Fruit fly (Drosophila melanogaster) whole organism, prepupa: ENCODE data around the gene CG17292.

Experiments
- CG6276 ChIP-seq: fragments of 200-800 bp; sonication (Bioruptor generic); optimal IDR thresholded peaks from 2 replicates; lab custom pipeline; 2017; ENCODE audit warnings: missing biosample characterization, mild to moderate bottlenecking, missing genetic modification characterization
- CG8319 ChIP-seq: fragments of 200-800 bp; sonication (Bioruptor generic); optimal IDR thresholded peaks from 3 replicates; lab custom pipeline; 2016; ENCODE audit warnings: missing biosample characterization, missing genetic modification characterization
- Ets21C ChIP-seq: fragments of 200-800 bp; sonication (Bioruptor generic); optimal IDR thresholded peaks from 3 replicates; lab custom pipeline; 2016; ENCODE audit warnings: missing biosample characterization, missing genetic modification characterization
- Lpt ChIP-seq: fragments of 200-800 bp; sonication (Bioruptor generic); optimal IDR thresholded peaks from 3 replicates; lab custom pipeline; 2016; ENCODE audit warnings: missing biosample characterization, missing genetic modification characterization
- Sox15 ChIP-seq: fragments of 200-800 bp; sonication (Bioruptor generic); optimal IDR thresholded peaks from 3 replicates; lab custom pipeline; 2016; ENCODE audit warnings: missing biosample characterization, missing genetic modification characterization
- fd59A ChIP-seq: fragments of 200-800 bp; sonication (Bioruptor generic); optimal IDR thresholded peaks from 2 replicates; lab custom pipeline; 2017; ENCODE audit warnings: missing biosample characterization, mild to moderate bottlenecking, missing genetic modification characterization, missing genetic modification reagents

DNA sequence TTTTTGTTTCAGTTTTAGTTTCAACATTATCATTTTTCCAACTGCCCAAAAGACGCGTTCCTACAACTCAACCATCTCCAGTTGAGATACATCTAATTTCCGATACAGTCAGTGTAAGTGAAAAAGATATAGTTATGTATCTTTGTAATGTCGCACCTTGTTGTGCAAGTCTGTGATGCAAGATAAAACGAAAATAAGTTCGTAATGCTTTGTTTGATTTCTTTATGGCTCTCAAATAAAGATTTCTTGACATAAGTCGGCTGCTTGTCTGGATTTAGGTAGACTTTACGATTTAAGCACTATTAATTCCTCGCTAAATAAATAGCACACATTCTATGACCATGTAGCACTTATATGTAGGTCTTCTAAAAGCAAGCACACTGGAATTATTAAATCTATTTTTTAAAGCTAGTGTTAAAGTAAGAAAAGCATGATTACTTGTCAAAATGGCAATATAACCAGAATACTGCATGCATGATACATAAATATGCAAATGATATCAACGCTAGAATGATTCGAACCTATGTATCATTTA, 14.8 kb downstream of the CG17292 start:
- TF ChIP-seq Ets21C (GFP tag; lab: Kevin White, UChicago) (no peak), Sox15 (GFP tag; lab: Kevin White, UChicago) (no peak), CG6276 (no peak), Lpt (GFP tag; lab: Kevin White, UChicago) (no peak), fd59A (GFP tag; lab: Kevin White, UChicago) (no peak), CG8319 (GFP tag; lab: Kevin White, UChicago) (no peak)
